Worm (Caenorhabditis elegans) whole organism, L4 larva: Measurements from ENCODE around the gene T19C3.2.

Experiments used
- F10B5.3 ChIP-seq: sonication (generic microtip); optimal IDR thresholded peaks from 2 replicates; lab custom pipeline; 2016; ENCODE audit warnings: mild to moderate bottlenecking, missing genetic modification characterization, missing compliant biosample characterization
- F44E2.7 ChIP-seq: fragments of 200-800 bp; sonication (Bioruptor generic); IDR thresholded peaks from 2 replicates; pipeline ENCODE4 v2.1.2; 2022; ENCODE audit warnings: missing genetic modification characterization, missing compliant biosample characterization
- F49E8.2 ChIP-seq: sonication (generic microtip); optimal IDR thresholded peaks from 2 replicates; lab custom pipeline; 2016; ENCODE audit warnings: missing compliant biosample characterization, mild to moderate bottlenecking, missing genetic modification characterization, borderline replicate concordance
- R02D3.7 ChIP-seq: fragments of 150-350 bp; sonication (generic microtip); optimal IDR thresholded peaks from 3 replicates; lab custom pipeline; 2014; ENCODE audit warnings: missing biosample characterization, missing genetic modification characterization
- T20F7.1 ChIP-seq: fragments of 200-800 bp; sonication (Bioruptor generic); optimal IDR thresholded peaks from 2 replicates; lab custom pipeline; 2018; ENCODE audit warnings: mild to moderate bottlenecking, missing genetic modification characterization, missing compliant biosample characterization
- Y105C5A.15 ChIP-seq: fragments of 200-800 bp; sonication (Bioruptor generic); IDR thresholded peaks from 2 replicates; pipeline ENCODE4 v1.3.6; 2022; ENCODE audit warnings: missing genetic modification characterization, missing compliant biosample characterization
- Y75B8A.6 ChIP-seq: fragments of 200-800 bp; sonication (Bioruptor generic); IDR thresholded peaks from 2 replicates; pipeline ENCODE4 v1.3.6; 2022; ENCODE audit warnings: missing genetic modification reagents, missing genetic modification characterization, missing compliant biosample characterization
- ZK337.2 ChIP-seq: fragments of 200-800 bp; sonication (Bioruptor generic); IDR thresholded peaks from 2 replicates; pipeline ENCODE4 v1.3.6; 2022; ENCODE audit warnings: missing genetic modification reagents, missing genetic modification characterization, missing compliant biosample characterization
- ama-1 ChIP-seq: fragments of 150-350 bp; optimal IDR thresholded peaks from 2 replicates; lab custom pipeline; 2014; ENCODE audit warnings: inconsistent platforms, mixed read lengths
- arid-1 ChIP-seq: fragments of 200-800 bp; sonication (Bioruptor generic); conservative IDR thresholded peaks from 2 replicates; pipeline ENCODE4 v1.3.6; 2022; ENCODE audit warnings: missing genetic modification reagents, missing genetic modification characterization, missing compliant biosample characterization
- ceh-20 ChIP-seq: fragments of 200-800 bp; sonication (Bioruptor generic); IDR thresholded peaks from 2 replicates; pipeline ENCODE4 v1.3.6; 2022; ENCODE audit warnings: missing genetic modification reagents, missing genetic modification characterization, missing compliant biosample characterization
- cey-2 ChIP-seq: sonication (generic microtip); optimal IDR thresholded peaks from 3 replicates; lab custom pipeline; 2017; ENCODE audit warnings: missing genetic modification characterization, mild to moderate bottlenecking, missing compliant biosample characterization, antibody characterized with exemption, borderline replicate concordance; ENCODE audit not compliant: insufficient read depth
- dmd-8 ChIP-seq: fragments of 200-800 bp; sonication (Bioruptor generic); IDR thresholded peaks from 2 replicates; pipeline ENCODE4 v1.3.6; 2022; ENCODE audit warnings: missing genetic modification characterization, missing compliant biosample characterization
- dve-1 ChIP-seq: sonication (generic microtip); optimal IDR thresholded peaks from 2 replicates; lab custom pipeline; 2017; ENCODE audit warnings: antibody characterized with exemption, mild to moderate bottlenecking, missing genetic modification characterization, missing compliant biosample characterization; ENCODE audit not compliant: insufficient read depth
- hlh-11 ChIP-seq: fragments of 200-800 bp; sonication (Bioruptor generic); optimal IDR thresholded peaks from 2 replicates; lab custom pipeline; 2018; ENCODE audit warnings: mild to moderate bottlenecking, missing genetic modification characterization, missing compliant biosample characterization
- hlh-30 ChIP-seq: sonication (generic microtip); optimal IDR thresholded peaks from 2 replicates; lab custom pipeline; 2017; ENCODE audit warnings: antibody characterized with exemption, mild to moderate bottlenecking, missing genetic modification characterization, missing compliant biosample characterization; ENCODE audit not compliant: insufficient read depth
- lim-7 ChIP-seq: fragments of 200-800 bp; sonication (Bioruptor generic); IDR thresholded peaks from 2 replicates; pipeline ENCODE4 v1.3.6; 2022; ENCODE audit warnings: missing genetic modification characterization, missing compliant biosample characterization
- lin-1 ChIP-seq: fragments of 200-800 bp; sonication (Bioruptor generic); IDR thresholded peaks from 2 replicates; pipeline ENCODE4 v1.3.6; 2022; ENCODE audit warnings: missing genetic modification reagents, missing genetic modification characterization, missing compliant biosample characterization
- lin-15B ChIP-seq: fragments of 150-350 bp; sonication (generic microtip); optimal IDR thresholded peaks from 3 replicates; lab custom pipeline; 2014; ENCODE audit warnings: missing biosample characterization, missing genetic modification characterization
- lin-38 ChIP-seq: fragments of 200-800 bp; sonication (Bioruptor generic); IDR thresholded peaks from 2 replicates; pipeline ENCODE4 v1.3.6; 2022; ENCODE audit warnings: missing genetic modification reagents, missing genetic modification characterization, missing compliant biosample characterization
- lin-39 ChIP-seq: fragments of 150-350 bp; optimal IDR thresholded peaks from 2 replicates; lab custom pipeline; 2014; ENCODE audit warnings: missing biosample characterization, missing genetic modification reagents, missing genetic modification characterization
- lir-3 ChIP-seq: sonication (generic microtip); optimal IDR thresholded peaks from 2 replicates; lab custom pipeline; 2016; ENCODE audit warnings: mild to moderate bottlenecking, missing genetic modification characterization, missing compliant biosample characterization
- mdl-1 ChIP-seq, 2 experiments: fragments of 150-350 bp in 1 of 2; sonication (generic microtip) in 1 of 2; optimal IDR thresholded peaks; 2 replicates each; lab custom pipeline; 2014 to 2017; ENCODE audit warnings: missing biosample characterization in 2 of 2, missing genetic modification characterization in 2 of 2
- mep-1 ChIP-seq: fragments of 150-350 bp; sonication (generic microtip); optimal IDR thresholded peaks from 3 replicates; lab custom pipeline; 2014; ENCODE audit warnings: missing biosample characterization, missing genetic modification characterization
- mes-2 ChIP-seq: sonication (generic microtip); optimal IDR thresholded peaks from 2 replicates; lab custom pipeline; 2016; ENCODE audit warnings: missing genotype, mild to moderate bottlenecking, missing genetic modification characterization, missing compliant biosample characterization; ENCODE audit not compliant: poor library complexity, severe bottlenecking
- mxl-2 ChIP-seq: fragments of 200-800 bp; sonication (Bioruptor generic); conservative IDR thresholded peaks from 2 replicates; pipeline ENCODE4 v1.3.6; 2022; ENCODE audit warnings: missing genetic modification reagents, missing genetic modification characterization, missing compliant biosample characterization
- nhr-10 ChIP-seq: fragments of 150-350 bp; optimal IDR thresholded peaks from 2 replicates; lab custom pipeline; 2014; ENCODE audit warnings: missing biosample characterization, missing genetic modification characterization
- nhr-11 ChIP-seq: fragments of 150-350 bp; optimal IDR thresholded peaks from 2 replicates; lab custom pipeline; 2014; ENCODE audit warnings: missing biosample characterization, missing genetic modification characterization
- nhr-25 ChIP-seq: sonication (generic microtip); optimal IDR thresholded peaks from 2 replicates; lab custom pipeline; 2017; ENCODE audit warnings: missing genetic modification characterization, mild to moderate bottlenecking, missing compliant biosample characterization, antibody characterized with exemption, moderate library complexity, borderline replicate concordance; ENCODE audit not compliant: insufficient read depth
- nhr-28 ChIP-seq: fragments of 150-350 bp; optimal IDR thresholded peaks from 2 replicates; lab custom pipeline; 2014; ENCODE audit warnings: missing biosample characterization, missing genetic modification characterization
- nhr-48 ChIP-seq: sonication (generic microtip); optimal IDR thresholded peaks from 2 replicates; lab custom pipeline; 2016; ENCODE audit warnings: mild to moderate bottlenecking, missing genetic modification characterization, missing compliant biosample characterization
- nhr-77 ChIP-seq: fragments of 150-350 bp; optimal IDR thresholded peaks from 2 replicates; lab custom pipeline; 2014; ENCODE audit warnings: missing biosample characterization, missing genetic modification characterization
- pqm-1 ChIP-seq: sonication (generic microtip); optimal IDR thresholded peaks from 2 replicates; lab custom pipeline; 2017; ENCODE audit warnings: missing biosample characterization, missing genetic modification characterization
- saeg-2 ChIP-seq: fragments of 200-800 bp; sonication (Bioruptor generic); IDR thresholded peaks from 2 replicates; pipeline ENCODE4 v1.3.6; 2022; ENCODE audit warnings: missing genetic modification reagents, missing genetic modification characterization, missing compliant biosample characterization
- sdz-12 ChIP-seq: fragments of 200-800 bp; sonication (Bioruptor generic); optimal IDR thresholded peaks from 2 replicates; lab custom pipeline; 2018; ENCODE audit warnings: mild to moderate bottlenecking, missing genetic modification characterization, missing compliant biosample characterization
- set-16 ChIP-seq: fragments of 200-800 bp; sonication (Bioruptor generic); IDR thresholded peaks from 2 replicates; pipeline ENCODE4 v1.3.6; 2022; ENCODE audit warnings: missing genetic modification reagents, missing genetic modification characterization, missing compliant biosample characterization
- skn-1 ChIP-seq: fragments of 150-350 bp; optimal IDR thresholded peaks from 2 replicates; lab custom pipeline; 2014; ENCODE audit warnings: missing biosample characterization, missing genetic modification characterization
- snpc-4 ChIP-seq: fragments of 150-350 bp; optimal IDR thresholded peaks from 2 replicates; lab custom pipeline; 2014; ENCODE audit warnings: missing biosample characterization, missing genetic modification characterization
- spr-1 ChIP-seq: sonication (generic microtip); optimal IDR thresholded peaks from 2 replicates; lab custom pipeline; 2016; ENCODE audit warnings: mild to moderate bottlenecking, missing genetic modification characterization, missing compliant biosample characterization
- spr-3 ChIP-seq: fragments of 200-800 bp; sonication (Bioruptor generic); optimal IDR thresholded peaks from 2 replicates; lab custom pipeline; 2018; ENCODE audit warnings: mild to moderate bottlenecking, missing genetic modification characterization, missing compliant biosample characterization
- tra-1 ChIP-seq: fragments of 200-800 bp; sonication (Bioruptor generic); IDR thresholded peaks from 2 replicates; pipeline ENCODE4 v1.3.6; 2022; ENCODE audit warnings: missing genetic modification reagents, missing genetic modification characterization, missing compliant biosample characterization
- unc-62 ChIP-seq, 3 experiments: fragments of 150-350 bp in 1 of 3; sonication (generic microtip); optimal IDR thresholded peaks in 2 of 3; peaks in 1 of 3; 1 replicate in 1 of 3; 2 replicates in 2 of 3; lab custom pipeline; 2014 to 2017; ENCODE audit warnings: missing biosample characterization in 3 of 3, missing genetic modification characterization in 3 of 3, missing genetic modification reagents in 3 of 3, missing genotype in 1 of 3
- zfp-2 ChIP-seq: sonication (generic microtip); optimal IDR thresholded peaks from 2 replicates; lab custom pipeline; 2016; ENCODE audit warnings: mild to moderate bottlenecking, missing genetic modification characterization, missing compliant biosample characterization
- zfp-3 ChIP-seq: fragments of 200-800 bp; sonication (Bioruptor generic); conservative IDR thresholded peaks from 2 replicates; pipeline ENCODE4 v1.3.6; 2022; ENCODE audit warnings: missing genetic modification reagents, missing genetic modification characterization, missing compliant biosample characterization

Gene T19C3.2

ce11 chrIII:605415-606054 lies 11.8 kb downstream of the T19C3.2 start, which contains the start of the genes Y55B1AR.4 and ttr-7:
Gene Y55B1AR.4 (minus strand): TSS chrIII:605515.
Gene ttr-7 (plus strand): TSS chrIII:606004.
- no peak for TF ChIP-seq nhr-11
- no peak for TF ChIP-seq mxl-2 (GFP tag; lab: Robert Waterston, UW)
- no peak for TF ChIP-seq unc-62 (GFP tag; optimal IDR thresholded peaks at IDR 0.05 in 1 of 2; lab: Kevin White, UChicago)
- no peak for TF ChIP-seq unc-62 (tag; optimal IDR thresholded peaks at IDR 0.05; lab: Kevin White, UChicago)
- TF ChIP-seq F44E2.7 (GFP tag; lab: Robert Waterston, UW) = no peak
- TF ChIP-seq zfp-2 (tag; lab: Kevin White, UChicago) = no peak
- TF ChIP-seq dve-1 (tag; lab: Kevin White, UChicago) = no peak
- TF ChIP-seq ceh-20 (GFP tag; lab: Robert Waterston, UW) = no peak
- no peak for TF ChIP-seq F10B5.3 (tag; lab: Kevin White, UChicago)
- no peak for TF ChIP-seq lim-7
- no peak for TF ChIP-seq spr-3 (GFP tag; lab: Kevin White, UChicago)
- no peak for TF ChIP-seq nhr-48 (tag; lab: Kevin White, UChicago)
- no peak for TF ChIP-seq ZK337.2 (GFP tag; lab: Robert Waterston, UW)

- TF ChIP-seq ZK337.2 (GFP tag; lab: Robert Waterston, UW) (no peak), Y105C5A.15 (GFP tag; lab: Robert Waterston, UW) (0 out of 2 replicates have a peak, but pooled peaks have one; percentile 6), dmd-8 (GFP tag; lab: Robert Waterston, UW) (no peak), spr-1 (tag; lab: Kevin White, UChicago) (no peak), ama-1 (peak; percentile 66), mdl-1 (tag; optimal IDR thresholded peaks at IDR 0.05; lab: Kevin White, UChicago) (peak in 1 of 2 experiments; percentile 8), lin-15B (no peak), hlh-30 (peak; percentile 60), zfp-2 (tag; lab: Kevin White, UChicago) (no peak), mep-1 (peak; percentile 51), unc-62 (GFP tag; optimal IDR thresholded peaks at IDR 0.05 in 1 of 2; lab: Kevin White, UChicago) (peak; percentile 74 to 78), unc-62 (tag; optimal IDR thresholded peaks at IDR 0.05; lab: Kevin White, UChicago) (no peak), hlh-11 (peak; percentile 91), nhr-11 (no peak), arid-1 (GFP tag; lab: Robert Waterston, UW) (no peak), Y75B8A.6 (GFP tag; lab: Robert Waterston, UW) (0 out of 2 replicates have a peak, but pooled peaks have one; percentile 44), dve-1 (tag; lab: Kevin White, UChicago) (peak; percentile 96), T20F7.1 (GFP tag; lab: Kevin White, UChicago) (peak; percentile 61), R02D3.7 (no peak), lin-39 (tag; lab: Kevin White, UChicago) (no peak), cey-2 (tag; lab: Kevin White, UChicago) (no peak), set-16 (GFP tag; lab: Robert Waterston, UW) (0 out of 2 replicates have a peak, but pooled peaks have one; percentile 0), F49E8.2 (tag; lab: Kevin White, UChicago) (no peak), tra-1 (GFP tag; lab: Robert Waterston, UW) (peak; percentile 75), pqm-1 (peak; percentile 77), saeg-2 (GFP tag; lab: Robert Waterston, UW) (0 out of 2 replicates have a peak, but pooled peaks have one; percentile 12), nhr-10 (tag; lab: Kevin White, UChicago) (peak; percentile 12), snpc-4 (tag; lab: Kevin White, UChicago) (no peak), mes-2 (peak; percentile 54), sdz-12 (GFP tag; lab: Kevin White, UChicago) (no peak), lir-3 (no peak), lin-1 (peak; percentile 84), zfp-3 (GFP tag; lab: Robert Waterston, UW) (no peak), lin-38 (GFP tag; lab: Robert Waterston, UW) (0 out of 2 replicates have a peak, but pooled peaks have one; percentile 29), nhr-25 (tag; lab: Kevin White, UChicago) (no peak), skn-1 (tag; lab: Kevin White, UChicago) (no peak), nhr-28 (tag; lab: Kevin White, UChicago) (peak; percentile 73), nhr-77 (tag; lab: Kevin White, UChicago) (peak; percentile 81), spr-3 (GFP tag; lab: Kevin White, UChicago) (no peak)
Observed at ce11 chrIII:600316-600932, 16.9 kb downstream of the T19C3.2 start, which contains the start of gene lec-6. Gene lec-6 (minus strand): TSS chrIII:600366.
